Fruit fly (Drosophila melanogaster) whole organism, embryonic: ENCODE measurements around the gene RpS17.

ENCODE experiments used
- CG10654 ChIP-seq: fragments of 200-800 bp; sonication (Bioruptor generic); optimal IDR thresholded peaks from 2 replicates; lab custom pipeline; 2016; ENCODE audit warnings: missing biosample characterization, missing genetic modification characterization
- CG11695 ChIP-seq: fragments of 200-800 bp; sonication (Bioruptor generic); IDR thresholded peaks from 3 replicates; pipeline ENCODE4 v1.3.6; 2022; ENCODE audit warnings: missing biosample characterization, missing genetic modification characterization
- CG11696 ChIP-seq: fragments of 200-800 bp; sonication (Bioruptor generic); IDR thresholded peaks from 2 replicates; pipeline ENCODE4 v1.3.6; 2022; ENCODE audit warnings: missing biosample characterization, missing genetic modification characterization
- CG12071 ChIP-seq: fragments of 200-800 bp; sonication (Bioruptor generic); optimal IDR thresholded peaks from 3 replicates; lab custom pipeline; 2018; ENCODE audit warnings: missing biosample characterization, mild to moderate bottlenecking, missing genetic modification characterization
- CG12104 ChIP-seq: fragments of 200-800 bp; sonication (Bioruptor generic); optimal IDR thresholded peaks from 3 replicates; lab custom pipeline; 2016; ENCODE audit warnings: missing biosample characterization, missing genetic modification characterization
- CG13296 ChIP-seq: fragments of 200-800 bp; sonication (Bioruptor generic); optimal IDR thresholded peaks from 3 replicates; lab custom pipeline; 2018; ENCODE audit warnings: missing biosample characterization, mild to moderate bottlenecking, missing genetic modification characterization
- CG13424 ChIP-seq: fragments of 200-800 bp; sonication (Bioruptor generic); optimal IDR thresholded peaks from 2 replicates; lab custom pipeline; 2019; ENCODE audit warnings: missing biosample characterization, mild to moderate bottlenecking, missing genetic modification characterization, moderate library complexity
- CG15011 ChIP-seq: fragments of 200-800 bp; sonication (Bioruptor generic); optimal IDR thresholded peaks from 3 replicates; lab custom pipeline; 2018; ENCODE audit warnings: missing biosample characterization, mild to moderate bottlenecking, missing genetic modification characterization
- CG17361 ChIP-seq: fragments of 200-800 bp; sonication (Bioruptor generic); IDR thresholded peaks from 3 replicates; pipeline ENCODE4 v1.3.6; 2022; ENCODE audit warnings: missing biosample characterization, missing genetic modification characterization
- CG1792 ChIP-seq: fragments of 200-800 bp; sonication (Bioruptor generic); optimal IDR thresholded peaks from 2 replicates; lab custom pipeline; 2016; ENCODE audit warnings: missing biosample characterization, missing genetic modification characterization
- CG18011 ChIP-seq: fragments of 200-800 bp; sonication (Bioruptor generic); optimal IDR thresholded peaks from 2 replicates; lab custom pipeline; 2017; ENCODE audit warnings: missing biosample characterization, missing genetic modification characterization, mild to moderate bottlenecking, moderate library complexity, missing genotype
- CG2116 ChIP-seq: fragments of 200-800 bp; sonication (Bioruptor generic); optimal IDR thresholded peaks from 3 replicates; lab custom pipeline; 2018; ENCODE audit warnings: missing biosample characterization, mild to moderate bottlenecking, missing genetic modification characterization
- CG2129 ChIP-seq: fragments of 200-800 bp; sonication (Bioruptor generic); IDR thresholded peaks from 2 replicates; pipeline ENCODE4 v1.3.6; 2022; ENCODE audit warnings: missing biosample characterization, missing genetic modification characterization; ENCODE audit not compliant: partially characterized antibody
- CG32772 ChIP-seq: fragments of 200-800 bp; sonication (Bioruptor generic); IDR thresholded peaks from 2 replicates; pipeline ENCODE4 v1.3.6; 2022; ENCODE audit warnings: missing biosample characterization, missing genetic modification characterization
- CG4328 ChIP-seq: fragments of 200-800 bp; sonication (Bioruptor generic); optimal IDR thresholded peaks from 3 replicates; lab custom pipeline; 2017; ENCODE audit warnings: missing biosample characterization, missing genetic modification reagents, missing genetic modification characterization
- CG4404 ChIP-seq: fragments of 200-800 bp; sonication (Bioruptor generic); IDR thresholded peaks from 2 replicates; pipeline ENCODE4 v1.3.6; 2022; ENCODE audit warnings: missing biosample characterization, missing genetic modification characterization
- CG6683 ChIP-seq: fragments of 200-800 bp; sonication (Bioruptor generic); optimal IDR thresholded peaks from 2 replicates; lab custom pipeline; 2017; ENCODE audit warnings: missing biosample characterization, mild to moderate bottlenecking, missing genetic modification characterization, missing genetic modification reagents
- CG6689 ChIP-seq: fragments of 200-800 bp; sonication (Bioruptor generic); IDR thresholded peaks from 2 replicates; pipeline ENCODE4 v1.3.6; 2022; ENCODE audit warnings: missing biosample characterization, missing genetic modification characterization
- CG7987 ChIP-seq: fragments of 200-800 bp; sonication (Bioruptor generic); optimal IDR thresholded peaks from 2 replicates; lab custom pipeline; 2018; ENCODE audit warnings: missing biosample characterization, mild to moderate bottlenecking, missing genetic modification characterization, moderate library complexity
- CG8281 ChIP-seq: fragments of 200-800 bp; sonication (Bioruptor generic); optimal IDR thresholded peaks from 2 replicates; lab custom pipeline; 2018; ENCODE audit warnings: missing biosample characterization, mild to moderate bottlenecking, missing genetic modification characterization, moderate library complexity
- CG9609 ChIP-seq: fragments of 200-800 bp; sonication (Bioruptor generic); optimal IDR thresholded peaks from 3 replicates; lab custom pipeline; 2016; ENCODE audit warnings: missing biosample characterization, missing genetic modification characterization
- CG9727 ChIP-seq: fragments of 200-800 bp; sonication (Bioruptor generic); optimal IDR thresholded peaks from 3 replicates; lab custom pipeline; 2017; ENCODE audit warnings: missing biosample characterization, mild to moderate bottlenecking, missing genetic modification characterization
- Camta ChIP-seq: fragments of 200-800 bp; sonication (Bioruptor generic); optimal IDR thresholded peaks from 2 replicates; lab custom pipeline; 2016; ENCODE audit warnings: missing biosample characterization, missing genetic modification characterization
- Dek ChIP-seq: fragments of 200-800 bp; sonication (Bioruptor generic); optimal IDR thresholded peaks from 3 replicates; lab custom pipeline; 2019; ENCODE audit warnings: missing biosample characterization, mild to moderate bottlenecking, missing genetic modification characterization, moderate library complexity
- Dip2 ChIP-seq: fragments of 200-800 bp; sonication (Bioruptor generic); IDR thresholded peaks from 2 replicates; pipeline ENCODE4 v1.3.6; 2022; ENCODE audit warnings: missing biosample characterization, missing genetic modification characterization
- Doc2 ChIP-seq: fragments of 200-800 bp; sonication (Bioruptor generic); IDR thresholded peaks from 2 replicates; pipeline ENCODE4 v1.3.6; 2022; ENCODE audit warnings: missing biosample characterization, missing genetic modification characterization
- Kr ChIP-seq: fragments of 200-800 bp; sonication (Bioruptor generic); optimal IDR thresholded peaks from 2 replicates; lab custom pipeline; 2017; ENCODE audit warnings: missing biosample characterization, mild to moderate bottlenecking, missing genetic modification characterization
- Nf-YC ChIP-seq: fragments of 200-800 bp; optimal IDR thresholded peaks from 3 replicates; lab custom pipeline; 2019; ENCODE audit warnings: missing biosample characterization, mild to moderate bottlenecking, missing genetic modification characterization, moderate library complexity
- Sox102F ChIP-seq: fragments of 200-800 bp; sonication (Bioruptor generic); optimal IDR thresholded peaks from 2 replicates; lab custom pipeline; 2018; ENCODE audit warnings: missing biosample characterization, mild to moderate bottlenecking, missing genetic modification characterization, moderate library complexity
- Vsx1 ChIP-seq: fragments of 200-800 bp; sonication (Bioruptor generic); optimal IDR thresholded peaks from 2 replicates; lab custom pipeline; 2017; ENCODE audit warnings: missing biosample characterization, mild to moderate bottlenecking, missing genetic modification characterization, missing genetic modification reagents
- caup ChIP-seq: fragments of 200-800 bp; sonication (Bioruptor generic); optimal IDR thresholded peaks from 3 replicates; lab custom pipeline; 2017; ENCODE audit warnings: missing biosample characterization, mild to moderate bottlenecking, missing genetic modification characterization, moderate library complexity; ENCODE audit not compliant: severe bottlenecking
- chn ChIP-seq: fragments of 200-800 bp; sonication (Bioruptor generic); optimal IDR thresholded peaks from 2 replicates; lab custom pipeline; 2016; ENCODE audit warnings: missing biosample characterization, missing genetic modification characterization
- dan ChIP-seq: fragments of 200-800 bp; sonication (Bioruptor generic); IDR thresholded peaks from 2 replicates; pipeline ENCODE4 v1.3.6; 2022; ENCODE audit warnings: missing biosample characterization, missing genetic modification characterization
- eve ChIP-seq, 2 experiments: fragments of >200 bp; optimal IDR thresholded peaks; 2 replicates each; lab custom pipeline; 2017; ENCODE audit warnings: missing biosample characterization in 2 of 2, missing genetic modification characterization in 2 of 2
- ewg ChIP-seq: fragments of 200-800 bp; sonication (Bioruptor generic); optimal IDR thresholded peaks from 3 replicates; lab custom pipeline; 2017; ENCODE audit warnings: mild to moderate bottlenecking, missing biosample characterization, missing genetic modification reagents, missing genetic modification characterization
- h ChIP-seq: fragments of >200 bp; optimal IDR thresholded peaks from 2 replicates; lab custom pipeline; 2017
- kah ChIP-seq: fragments of 200-800 bp; sonication (Bioruptor generic); optimal IDR thresholded peaks from 2 replicates; lab custom pipeline; 2018; ENCODE audit warnings: missing biosample characterization, mild to moderate bottlenecking, missing genetic modification characterization
- lilli ChIP-seq: fragments of 200-800 bp; sonication (Bioruptor generic); optimal IDR thresholded peaks from 3 replicates; lab custom pipeline; 2016; ENCODE audit warnings: missing biosample characterization, missing genetic modification characterization
- lola ChIP-seq, 3 experiments: fragments of >200 bp in 2 of 3; fragments of 200-800 bp in 1 of 3; sonication (Bioruptor generic) in 1 of 3; optimal IDR thresholded peaks; 2 replicates each; lab custom pipeline; 2017 to 2019; ENCODE audit warnings: missing biosample characterization in 3 of 3, missing genetic modification characterization in 3 of 3, mild to moderate bottlenecking in 1 of 3, moderate library complexity in 1 of 3
- odd ChIP-seq: fragments of 200-800 bp; sonication (Bioruptor generic); optimal IDR thresholded peaks from 2 replicates; lab custom pipeline; 2017; ENCODE audit warnings: missing biosample characterization, mild to moderate bottlenecking, missing genetic modification characterization
- onecut ChIP-seq: fragments of 200-800 bp; sonication (Bioruptor generic); IDR thresholded peaks from 2 replicates; pipeline ENCODE4 v1.3.6; 2022; ENCODE audit warnings: missing biosample characterization, missing genetic modification characterization
- pan ChIP-seq, 4 experiments: fragments of >200 bp in 3 of 4; fragments of 200-800 bp in 1 of 4; sonication (Bioruptor generic) in 1 of 4; optimal IDR thresholded peaks in 3 of 4; IDR thresholded peaks in 1 of 4; 2 replicates each; pipeline versions ENCODE4 v1.3.6 to Lab custom; 2017 to 2022; ENCODE audit warnings: missing biosample characterization in 2 of 4, missing genetic modification characterization in 2 of 4, mixed read lengths in 1 of 4
- pnt ChIP-seq: fragments of 200-800 bp; sonication (Bioruptor generic); optimal IDR thresholded peaks from 3 replicates; lab custom pipeline; 2016; ENCODE audit warnings: missing biosample characterization, missing genetic modification characterization
- pros ChIP-seq: fragments of 200-800 bp; sonication (Bioruptor generic); optimal IDR thresholded peaks from 3 replicates; lab custom pipeline; 2019; ENCODE audit warnings: missing biosample characterization, mild to moderate bottlenecking, missing genetic modification characterization, moderate library complexity
- salm ChIP-seq: fragments of 200-800 bp; sonication (Bioruptor generic); optimal IDR thresholded peaks from 2 replicates; lab custom pipeline; 2018; ENCODE audit warnings: missing biosample characterization, mild to moderate bottlenecking, missing genetic modification characterization
- sna ChIP-seq: fragments of 200-800 bp; sonication (Bioruptor generic); IDR thresholded peaks from 2 replicates; pipeline ENCODE4 v1.3.6; 2022; ENCODE audit warnings: missing biosample characterization, missing genetic modification characterization; ENCODE audit not compliant: partially characterized antibody
- tna ChIP-seq: fragments of 200-800 bp; sonication (Bioruptor generic); IDR thresholded peaks from 2 replicates; pipeline ENCODE4 v1.3.6; 2022; ENCODE audit warnings: missing biosample characterization, missing genetic modification characterization; ENCODE audit not compliant: partially characterized antibody
- usp ChIP-seq: fragments of >200 bp; optimal IDR thresholded peaks from 2 replicates; lab custom pipeline; 2017; ENCODE audit warnings: missing biosample characterization, missing genetic modification characterization
- wek ChIP-seq: fragments of 200-800 bp; sonication (Bioruptor generic); optimal IDR thresholded peaks from 3 replicates; lab custom pipeline; 2018; ENCODE audit warnings: missing biosample characterization, mild to moderate bottlenecking, missing genetic modification characterization, moderate library complexity

Gene RpS17

dm6 chr3L:9451522-9452118 is 22.0 kb upstream of the RpS17 start, which contains the start of the genes CG3448 and ghi (continued):
- TF ChIP-seq h (lab: Kevin White, UChicago) (no peak), caup (GFP tag; lab: Kevin White, UChicago) (peak; percentile 33), CG11696 (no peak), CG15011 (peak; percentile 51), CG7987 (peak; percentile 66), sna (GFP tag; lab: Robert Waterston, UW) (peak; percentile 90), CG12104 (GFP tag; lab: Kevin White, UChicago) (peak; percentile 45), CG13296 (GFP tag; lab: Kevin White, UChicago) (peak; percentile 76), CG2129 (0 out of 2 replicates have a peak, but pooled peaks have one; percentile 29), Dip2 (GFP tag; lab: Robert Waterston, UW) (no peak), CG13424 (tag; lab: Kevin White, UChicago) (peak; percentile 61), CG4404 (GFP tag; lab: Robert Waterston, UW) (peak; percentile 49; the same call in 1 of the 2 replicates), CG4328 (peak; percentile 62), lola (GFP tag; optimal IDR thresholded peaks at IDR 0.05; lab: Kevin White, UChicago) (peak in 1 of 3 experiments; percentile 15), Dek (tag; lab: Kevin White, UChicago) (peak; percentile 18), ewg (peak; percentile 28), CG12071 (GFP tag; lab: Kevin White, UChicago) (no peak), CG9727 (GFP tag; lab: Kevin White, UChicago) (peak; percentile 35), usp (GFP tag; lab: Kevin White, UChicago) (no peak), kah (GFP tag; lab: Kevin White, UChicago) (peak; percentile 32), dan (no peak), onecut (GFP tag; lab: Robert Waterston, UW) (peak; percentile 54), Camta (GFP tag; lab: Kevin White, UChicago) (peak; percentile 17), pros (GFP tag; lab: Kevin White, UChicago) (no peak), odd (GFP tag; lab: Kevin White, UChicago) (no peak), pnt (GFP tag; lab: Kevin White, UChicago) (peak; percentile 29), CG9609 (no peak), CG18011 (peak; percentile 46), eve (GFP tag; optimal IDR thresholded peaks at IDR 0.05; lab: Kevin White, UChicago) (no peak), Sox102F (GFP tag; lab: Kevin White, UChicago) (peak; percentile 52), CG8281 (tag; lab: Kevin White, UChicago) (peak; percentile 26), salm (peak; percentile 9), Kr (GFP tag; lab: Kevin White, UChicago) (peak; percentile 91), CG11695 (GFP tag; lab: Robert Waterston, UW) (peak; percentile 10; the same call in 1 of the 3 replicates), CG17361 (GFP tag; lab: Robert Waterston, UW) (peak; percentile 73), CG2116 (GFP tag; lab: Kevin White, UChicago) (peak; percentile 94), CG6689 (GFP tag; lab: Robert Waterston, UW) (peak; percentile 74), CG10654 (GFP tag; lab: Kevin White, UChicago) (peak; percentile 62), pan (optimal IDR thresholded peaks at IDR 0.05; lab: Kevin White, UChicago) (no peak), pan (GFP tag; optimal IDR thresholded peaks at IDR 0.05 in 1 of 2, IDR thresholded peaks at IDR 0.05 in 1 of 2) (peak in 1 of 2 experiments; percentile 55), Nf-YC (tag; lab: Kevin White, UChicago) (peak; percentile 77), CG6683 (GFP tag; lab: Kevin White, UChicago) (peak; percentile 37), CG32772 (GFP tag; lab: Robert Waterston, UW) (no peak), Doc2 (GFP tag; lab: Robert Waterston, UW) (no peak), chn (GFP tag; lab: Kevin White, UChicago) (peak; percentile 24), wek (GFP tag; lab: Kevin White, UChicago) (peak; percentile 6), CG1792 (GFP tag; lab: Kevin White, UChicago) (no peak), tna (GFP tag; lab: Robert Waterston, UW) (peak; percentile 45; the same call in 1 of the 2 replicates), Vsx1 (GFP tag; lab: Kevin White, UChicago) (peak; percentile 87), lilli (GFP tag; lab: Kevin White, UChicago) (peak; percentile 59)
